Worm (Caenorhabditis elegans): Measurements from ENCODE around the gene sri-27.

The sri-27 gene

ce11 chrV:1725353-1725752, at the start of gene sri-27:
TSS of gene sri-27 (plus strand) at chrV:1725653.
- TF ChIP-seq lim-7 (GFP tag; IDR thresholded peaks at IDR 0.05), result no peak
- no peak for TF ChIP-seq nhr-77 (tag; optimal IDR thresholded peaks at IDR 0.05)
- TF ChIP-seq duxl-1 (tag; optimal IDR thresholded peaks at IDR 0.05; ENCODE audit: poor library complexity), result no peak
- TF ChIP-seq cey-2 (tag; optimal IDR thresholded peaks at IDR 0.05; ENCODE audit: borderline replicate concordance, insufficient read depth), result no peak
- TF ChIP-seq F37D6.2 (tag; optimal IDR thresholded peaks at IDR 0.05), result no peak
- TF ChIP-seq F10B5.3 (tag; optimal IDR thresholded peaks at IDR 0.05), result no peak
- no peak for TF ChIP-seq T20F7.1 (GFP tag; optimal IDR thresholded peaks at IDR 0.05)
- TF ChIP-seq dve-1 (tag; optimal IDR thresholded peaks at IDR 0.05; ENCODE audit: insufficient read depth), result no peak
- no peak for TF ChIP-seq nhr-41 (GFP tag; IDR thresholded peaks at IDR 0.05)
- no peak for TF ChIP-seq dpl-1 (GFP tag; optimal IDR thresholded peaks at IDR 0.05)
- TF ChIP-seq ama-1 (optimal IDR thresholded peaks at IDR 0.05), result no peak
- TF ChIP-seq tag-97 (GFP tag; IDR thresholded peaks at IDR 0.05), result no peak
- no peak for TF ChIP-seq F44E2.7 (GFP tag; IDR thresholded peaks at IDR 0.05)
- TF ChIP-seq zfp-3 (GFP tag; conservative IDR thresholded peaks at IDR 0.05), result no peak
- TF ChIP-seq nhr-111 (GFP tag; optimal IDR thresholded peaks at IDR 0.05), result no peak

ce11 chrV:1678228-1678627, 47.2 kb upstream of the sri-27 start, which contains the start of gene srw-98:
TSS of gene srw-98 (minus strand) at chrV:1678328.
- TF ChIP-seq daf-16 (GFP tag; optimal IDR thresholded peaks at IDR 0.05) (no peak), daf-16 (tag; optimal IDR thresholded peaks at IDR 0.05) (no peak), dmd-8 (GFP tag; IDR thresholded peaks at IDR 0.05) (no peak), daf-8 (GFP tag; IDR thresholded peaks at IDR 0.05) (no peak), lin-39 (tag; optimal IDR thresholded peaks at IDR 0.05) (no peak), vab-7 (GFP tag; IDR thresholded peaks at IDR 0.05) (no peak), lin-15B (tag; optimal IDR thresholded peaks at IDR 0.05) (no peak), nhr-42 (GFP tag; IDR thresholded peaks at IDR 0.05) (no peak), nhr-237 (tag; optimal IDR thresholded peaks at IDR 0.05) (no peak), nhr-28 (tag; optimal IDR thresholded peaks at IDR 0.05) (no peak), daf-19 (GFP tag; conservative IDR thresholded peaks at IDR 0.05) (no peak), mes-2 (tag; optimal IDR thresholded peaks at IDR 0.05; ENCODE audit: poor library complexity, severe bottlenecking) (no peak), ceh-44 (GFP tag; IDR thresholded peaks at IDR 0.05) (no peak), nhr-41 (GFP tag; IDR thresholded peaks at IDR 0.05) (no peak), hlh-30 (tag; optimal IDR thresholded peaks at IDR 0.05; ENCODE audit: insufficient read depth) (no peak), Y75B8A.6 (GFP tag; IDR thresholded peaks at IDR 0.05) (no peak), aly-2 (tag; optimal IDR thresholded peaks at IDR 0.05) (no peak), spr-1 (tag; optimal IDR thresholded peaks at IDR 0.05) (no peak), ztf-11 (tag; optimal IDR thresholded peaks at IDR 0.05) (no peak), nhr-6 (tag; optimal IDR thresholded peaks at IDR 0.05) (no peak)

ce11 chrV:1680770-1681169, 44.7 kb upstream of the sri-27 start, which contains the start of gene srw-91:
TSS of gene srw-91 (minus strand) at chrV:1680870.
- TF ChIP-seq hlh-30 (tag; optimal IDR thresholded peaks at IDR 0.05; ENCODE audit: insufficient read depth) (no peak), lir-3 (tag; optimal IDR thresholded peaks at IDR 0.05) (no peak), T20F7.1 (GFP tag; optimal IDR thresholded peaks at IDR 0.05) (no peak), spr-1 (tag; optimal IDR thresholded peaks at IDR 0.05) (no peak), daf-8 (GFP tag; IDR thresholded peaks at IDR 0.05) (no peak), Y48G9A.11 (GFP tag; IDR thresholded peaks at IDR 0.05) (no peak), dmd-6 (GFP tag; IDR thresholded peaks at IDR 0.05) (no peak), nhr-48 (tag; optimal IDR thresholded peaks at IDR 0.05) (no peak), mep-1 (tag; optimal IDR thresholded peaks at IDR 0.05) (no peak), D1046.2 (GFP tag; IDR thresholded peaks at IDR 0.05) (no peak), saeg-2 (GFP tag; IDR thresholded peaks at IDR 0.05) (no peak), lsy-2 (tag; optimal IDR thresholded peaks at IDR 0.05) (no peak), nhr-102 (tag; optimal IDR thresholded peaks at IDR 0.05) (no peak), arid-1 (GFP tag; conservative IDR thresholded peaks at IDR 0.05) (no peak), vab-7 (GFP tag; IDR thresholded peaks at IDR 0.05) (no peak)

Measured in whole organism, L4 larva.